Worm (Caenorhabditis elegans) whole organism, L2 larva: ENCODE measurements around the gene C34C12.12.

Source experiments
- R02D3.7 ChIP-seq: fragments of 150-350 bp; optimal IDR thresholded peaks from 2 replicates; lab custom pipeline; 2014; ENCODE audit warnings: missing biosample characterization, missing genetic modification characterization
- Y55F3AM.14 ChIP-seq: fragments of 200-800 bp; sonication (Bioruptor generic); optimal IDR thresholded peaks from 2 replicates; lab custom pipeline; 2018; ENCODE audit warnings: mild to moderate bottlenecking, missing genetic modification characterization, missing compliant biosample characterization
- aly-2 ChIP-seq: fragments of 150-350 bp; optimal IDR thresholded peaks from 2 replicates; lab custom pipeline; 2014; ENCODE audit warnings: missing biosample characterization, missing genetic modification characterization
- ama-1 ChIP-seq: fragments of 150-350 bp; optimal IDR thresholded peaks from 2 replicates; lab custom pipeline; 2018; ENCODE audit warnings: inconsistent platforms
- mbf-1 ChIP-seq: sonication (generic microtip); optimal IDR thresholded peaks from 2 replicates; lab custom pipeline; 2017; ENCODE audit warnings: missing biosample characterization, missing genetic modification characterization
- nhr-11 ChIP-seq: fragments of 150-350 bp; optimal IDR thresholded peaks from 2 replicates; lab custom pipeline; 2014; ENCODE audit warnings: missing biosample characterization, missing genetic modification characterization
- unc-39 ChIP-seq: fragments of 150-350 bp; optimal IDR thresholded peaks from 2 replicates; lab custom pipeline; 2014; ENCODE audit warnings: missing biosample characterization, missing genetic modification characterization
- unc-62 ChIP-seq: fragments of 150-350 bp; optimal IDR thresholded peaks from 2 replicates; lab custom pipeline; 2014; ENCODE audit warnings: missing biosample characterization, missing genetic modification reagents, missing genetic modification characterization
- zag-1 ChIP-seq: fragments of 150-350 bp; optimal IDR thresholded peaks from 2 replicates; lab custom pipeline; 2014; ENCODE audit warnings: missing biosample characterization, missing genetic modification characterization

DNA sequence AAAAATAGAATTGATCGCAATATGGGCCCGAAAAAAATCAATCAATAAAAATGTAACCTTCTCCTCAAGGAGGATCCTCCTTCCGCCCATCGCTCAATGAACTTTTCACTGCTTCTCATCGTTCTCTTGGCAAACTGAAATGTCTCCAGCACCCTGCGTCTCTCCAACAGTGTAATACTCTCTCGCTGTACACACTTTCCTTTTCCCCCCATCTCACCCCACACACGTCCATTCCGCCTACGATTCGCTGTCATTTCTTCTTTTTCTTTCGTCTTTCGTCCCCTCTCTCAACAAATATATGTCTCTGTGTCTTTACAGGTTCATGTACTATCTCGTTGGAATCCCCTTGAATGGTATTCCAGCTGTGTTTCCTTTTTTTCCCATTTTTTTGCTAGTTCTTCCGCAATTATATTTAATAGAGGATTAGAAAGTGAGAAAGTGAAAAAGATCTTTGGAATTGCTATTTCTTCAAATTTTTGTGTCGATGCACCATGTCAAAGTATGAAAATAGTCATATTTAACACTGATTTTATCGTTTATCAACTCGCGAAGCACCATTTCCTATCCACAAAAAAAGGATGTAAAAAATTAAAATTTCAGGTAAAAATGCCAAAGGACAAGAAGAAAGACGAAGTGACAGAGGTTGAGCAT, 18.5 kb downstream of the C34C12.12 start, which contains the start of gene rsu-1:
- no peak for TF ChIP-seq mbf-1
- no peak for TF ChIP-seq Y55F3AM.14 (GFP tag; lab: Kevin White, UChicago)
- no peak for TF ChIP-seq zag-1 (tag; lab: Kevin White, UChicago)
- no peak for TF ChIP-seq nhr-11
- TF ChIP-seq unc-39: no peak
- TF ChIP-seq unc-62 (GFP tag; lab: Kevin White, UChicago): no peak
- no peak for TF ChIP-seq ama-1 (lab: Kevin White, UChicago)
- no peak for TF ChIP-seq aly-2
- no peak for TF ChIP-seq R02D3.7
